Worm (Caenorhabditis elegans): ENCODE measurements around the gene T01G5.8.
A peak's percentile ranks its signal among the peaks of the same experiment; 100 is the strongest.

Gene T01G5.8

DNA sequence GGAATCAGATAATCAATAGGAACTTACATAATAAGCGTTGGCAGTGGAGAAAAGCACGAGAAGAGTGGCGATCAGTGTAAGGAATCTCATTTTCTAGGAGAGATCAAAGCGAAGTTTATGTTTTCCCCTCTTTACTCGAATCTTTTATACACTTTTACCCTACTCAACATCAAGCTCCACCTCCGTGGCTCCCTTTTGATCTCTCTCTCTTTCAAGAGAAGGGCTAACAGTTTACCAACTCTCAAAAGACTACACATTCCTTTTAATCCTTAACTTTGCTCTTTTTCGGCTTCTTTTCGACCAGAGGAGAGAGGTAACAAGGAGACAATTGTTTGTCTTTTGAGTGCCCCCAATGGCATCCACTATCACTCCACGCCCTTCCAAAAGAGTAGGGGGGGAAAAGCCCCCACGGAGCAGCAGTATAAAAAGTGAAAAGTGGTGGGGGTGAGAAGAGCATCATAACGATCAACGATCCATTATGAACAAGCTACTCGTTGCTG, 28.8 kb upstream of the T01G5.8 start, which contains the start of the genes C01G10.15 and C01G10.6:
Gene C01G10.15 (minus strand): TSS at position 101 of the 500 bp plus-strand sequence.
Gene C01G10.6 (plus strand): TSS at position 450 of the 500 bp plus-strand sequence.
- TF ChIP-seq sma-3 (GFP tag; optimal IDR thresholded peaks at IDR 0.05) (no peak), egl-27 (tag; optimal IDR thresholded peaks at IDR 0.05) (no peak), sma-9 (GFP tag; optimal IDR thresholded peaks at IDR 0.05) (peak; percentile 0), sma-9 (tag; optimal IDR thresholded peaks at IDR 0.05) (no peak), lin-39 (tag; optimal IDR thresholded peaks at IDR 0.05) (no peak), skn-1 (tag; optimal IDR thresholded peaks at IDR 0.05) (no peak), lin-13 (GFP tag; optimal IDR thresholded peaks at IDR 0.05) (no peak)

ce11 chrV:15088613-15089012, 27.5 kb upstream of the T01G5.8 start, which contains the start of gene C01G10.18:
Gene C01G10.18, minus strand, starts transcription at chrV:15088713.
- TF ChIP-seq lin-11 (tag; optimal IDR thresholded peaks at IDR 0.05) (no peak), nhr-11 (tag; optimal IDR thresholded peaks at IDR 0.05) (no peak), lsy-2 (tag; optimal IDR thresholded peaks at IDR 0.05) (no peak), ama-1 (optimal IDR thresholded peaks at IDR 0.05) (no peak)

DNA sequence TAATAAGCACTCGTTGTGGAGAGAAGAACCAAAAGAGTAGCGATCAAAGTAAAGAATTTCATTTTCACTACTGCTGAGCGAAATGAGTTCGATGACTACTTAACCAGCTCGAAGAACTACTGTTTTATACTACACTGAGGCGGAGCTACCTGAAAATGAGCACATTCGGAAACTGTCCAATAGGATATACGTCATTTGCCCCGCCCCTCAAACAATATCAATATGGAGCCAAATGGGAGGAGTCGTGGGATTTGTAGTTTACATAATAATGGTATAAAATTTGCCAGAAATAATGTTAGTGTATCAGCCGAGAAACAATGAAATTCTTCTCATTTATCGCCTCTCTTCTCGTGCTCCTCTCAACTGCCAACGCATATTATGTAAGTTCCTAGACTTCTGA, 26.6 kb upstream of the T01G5.8 start, which contains the start of the genes C01G10.5 and C01G10.4:
Gene C01G10.5 (minus strand): TSS at position 101 of the 400 bp plus-strand sequence.
Gene C01G10.4 (plus strand): TSS at position 303 of the 400 bp plus-strand sequence.
- TF ChIP-seq lin-13 (GFP tag; optimal IDR thresholded peaks at IDR 0.05) (no peak), elt-1 (tag; optimal IDR thresholded peaks at IDR 0.05) (no peak), mab-5 (tag; optimal IDR thresholded peaks at IDR 0.05) (no peak), nhr-12 (tag; optimal IDR thresholded peaks at IDR 0.05) (no peak), aly-2 (tag; optimal IDR thresholded peaks at IDR 0.05) (no peak), ceh-16 (tag; optimal IDR thresholded peaks at IDR 0.05) (no peak), ztf-1 (GFP tag; conservative IDR thresholded peaks at IDR 0.05) (no peak), R02D3.7 (tag; optimal IDR thresholded peaks at IDR 0.05) (no peak), nhr-21 (tag; optimal IDR thresholded peaks at IDR 0.05) (no peak), ceh-82 (tag; optimal IDR thresholded peaks at IDR 0.05) (no peak), snpc-4 (tag; optimal IDR thresholded peaks at IDR 0.05) (no peak), mdl-1 (tag; optimal IDR thresholded peaks at IDR 0.05) (no peak), unc-62 (GFP tag; optimal IDR thresholded peaks at IDR 0.05) (no peak), ztf-4 (tag; optimal IDR thresholded peaks at IDR 0.05) (no peak), zag-1 (tag; optimal IDR thresholded peaks at IDR 0.05) (no peak)

ce11 chrV:15090457-15090856, 25.6 kb upstream of the T01G5.8 start, which contains the start of gene C01G10.17:
Gene C01G10.17, plus strand, starts transcription at chrV:15090757.
- TF ChIP-seq gmeb-1 (tag; optimal IDR thresholded peaks at IDR 0.05) (no peak), unc-55 (GFP tag; optimal IDR thresholded peaks at IDR 0.05) (no peak), elt-1 (tag; optimal IDR thresholded peaks at IDR 0.05) (no peak), lsy-2 (tag; optimal IDR thresholded peaks at IDR 0.05) (no peak), unc-39 (tag; optimal IDR thresholded peaks at IDR 0.05) (no peak), mdl-1 (tag; optimal IDR thresholded peaks at IDR 0.05) (no peak), fos-1 (tag; optimal IDR thresholded peaks at IDR 0.05) (no peak), nhr-12 (tag; optimal IDR thresholded peaks at IDR 0.05) (no peak), blmp-1 (tag; optimal IDR thresholded peaks at IDR 0.05; ENCODE audit: insufficient read depth) (no peak), egl-27 (tag; optimal IDR thresholded peaks at IDR 0.05) (no peak), nhr-6 (tag; optimal IDR thresholded peaks at IDR 0.05) (no peak), ZK546.5 (tag; optimal IDR thresholded peaks at IDR 0.05) (no peak), F13H6.1 (tag; optimal IDR thresholded peaks at IDR 0.05) (no peak)

DNA sequence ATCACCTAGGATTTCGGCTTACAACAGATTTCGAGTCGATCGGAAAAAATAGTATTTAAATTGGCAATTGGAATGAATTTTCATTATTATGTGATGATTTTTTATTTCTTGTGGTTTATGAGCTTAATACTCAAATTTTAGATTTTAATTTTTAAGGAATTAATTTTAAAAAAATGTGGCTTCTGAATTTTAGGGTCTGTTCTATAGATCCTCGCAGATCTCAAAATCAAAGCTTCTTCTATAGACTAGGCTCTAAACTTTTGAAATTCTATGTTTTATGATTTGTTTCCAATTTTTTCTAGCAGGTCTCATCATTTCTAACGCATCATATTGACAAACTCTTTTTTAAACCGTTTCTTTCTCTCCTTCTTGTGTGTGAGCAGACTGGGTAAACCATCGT, 23.4 kb upstream of the T01G5.8 start, which contains the start of gene txt-12:
Gene txt-12 (plus strand): TSS at position 301 of the 400 bp plus-strand sequence.
- TF ChIP-seq fos-1 (tag; optimal IDR thresholded peaks at IDR 0.05) (no peak), F13H6.1 (tag; optimal IDR thresholded peaks at IDR 0.05) (no peak), nhr-10 (tag; optimal IDR thresholded peaks at IDR 0.05) (no peak), crh-2 (tag; optimal IDR thresholded peaks at IDR 0.05) (no peak), snpc-4 (tag; optimal IDR thresholded peaks at IDR 0.05) (no peak), nhr-12 (tag; optimal IDR thresholded peaks at IDR 0.05) (no peak), alr-1 (tag; optimal IDR thresholded peaks at IDR 0.05) (no peak), unc-55 (GFP tag; optimal IDR thresholded peaks at IDR 0.05) (no peak), ztf-4 (tag; optimal IDR thresholded peaks at IDR 0.05) (no peak), nhr-237 (tag; optimal IDR thresholded peaks at IDR 0.05) (no peak), ceh-16 (tag; optimal IDR thresholded peaks at IDR 0.05) (no peak), ztf-1 (GFP tag; conservative IDR thresholded peaks at IDR 0.05) (no peak), elt-1 (tag; optimal IDR thresholded peaks at IDR 0.05) (no peak), zag-1 (tag; optimal IDR thresholded peaks at IDR 0.05) (no peak)

All from whole organism, L2 larva.